Worm (Caenorhabditis elegans): ENCODE data around the gene H04D03.6.

Gene H04D03.6

DNA sequence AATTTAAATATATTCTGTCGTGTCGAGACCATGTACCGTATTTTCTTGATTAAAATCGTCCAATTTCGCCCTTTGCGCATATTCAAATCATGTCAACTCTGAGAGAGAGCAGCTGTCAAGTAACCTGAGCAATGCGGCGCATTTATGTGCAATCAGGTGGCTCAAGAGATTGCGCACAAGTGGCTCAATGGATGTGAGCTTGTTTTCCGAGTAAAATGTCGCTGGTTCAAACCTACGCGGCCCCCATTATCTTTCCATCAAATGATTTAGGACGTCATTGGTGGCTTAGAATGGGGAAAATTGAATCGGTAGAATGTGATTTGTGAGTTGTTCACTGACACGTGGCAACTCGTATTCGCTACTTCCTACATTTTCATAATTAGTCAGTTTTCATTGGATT, 6.6 kb downstream of the H04D03.6 start (continued):
- TF ChIP-seq elt-2 (tag; optimal IDR thresholded peaks at IDR 0.05): no peak
- TF ChIP-seq ahr-1 (tag; optimal IDR thresholded peaks at IDR 0.05): peak; percentile 27
- TF ChIP-seq unc-42 (tag; optimal IDR thresholded peaks at IDR 0.05): peak; percentile 2
- no peak for TF ChIP-seq unc-86 (tag; optimal IDR thresholded peaks at IDR 0.05)
- TF ChIP-seq sox-4 (tag; optimal IDR thresholded peaks at IDR 0.05): peak; percentile 49
- peak; percentile 26 for TF ChIP-seq K02D7.2 (tag; optimal IDR thresholded peaks at IDR 0.05)
- peak; percentile 66 for TF ChIP-seq hlh-30 (tag; optimal IDR thresholded peaks at IDR 0.05; ENCODE audit: insufficient read depth)
- no peak for TF ChIP-seq hlh-15 (tag; optimal IDR thresholded peaks at IDR 0.05)
- no peak for TF ChIP-seq pros-1 (tag; optimal IDR thresholded peaks at IDR 0.05)
- peak; percentile 67 for TF ChIP-seq pat-9 (tag; optimal IDR thresholded peaks at IDR 0.05)
- no peak for TF ChIP-seq ceh-9 (tag; optimal IDR thresholded peaks at IDR 0.05)
- no peak for TF ChIP-seq K09A11.1 (tag; optimal IDR thresholded peaks at IDR 0.05; ENCODE audit: insufficient read depth)
- TF ChIP-seq nhr-232 (tag; optimal IDR thresholded peaks at IDR 0.05): peak; percentile 41
- no peak for TF ChIP-seq eyg-1 (tag; optimal IDR thresholded peaks at IDR 0.05)
- TF ChIP-seq ama-1 (optimal IDR thresholded peaks at IDR 0.05): no peak
- peak; percentile 51 for TF ChIP-seq ceh-6 (GFP tag; optimal IDR thresholded peaks at IDR 0.05)

DNA sequence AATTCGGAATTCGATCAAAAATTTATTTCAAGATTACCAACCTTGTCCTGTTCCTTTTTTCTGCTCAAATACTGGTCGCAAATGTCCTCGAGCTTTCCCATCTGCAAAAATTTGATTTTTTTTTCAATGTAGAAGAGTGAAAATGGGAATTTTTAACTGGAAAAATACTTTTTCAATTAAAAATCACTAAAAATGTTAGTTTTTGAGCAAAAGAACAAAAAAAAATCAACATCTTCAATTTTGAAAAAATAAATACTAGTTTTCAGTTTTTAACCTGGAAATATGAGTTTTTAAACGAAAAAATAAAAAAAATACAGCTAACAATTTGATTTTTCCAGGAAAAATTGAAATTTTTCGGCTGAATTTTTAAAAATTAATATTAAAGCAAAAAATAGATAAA, 10.8 kb downstream of the H04D03.6 start, which contains the start of gene prp-3:
prp-3 (minus strand) TSS at position 101 of the 400 bp plus-strand sequence.
- TF ChIP-seq ets-4 (tag; optimal IDR thresholded peaks at IDR 0.05): no peak
- TF ChIP-seq K02D7.2 (tag; optimal IDR thresholded peaks at IDR 0.05): no peak
- TF ChIP-seq unc-42 (tag; optimal IDR thresholded peaks at IDR 0.05): no peak
- TF ChIP-seq hlh-15 (tag; optimal IDR thresholded peaks at IDR 0.05): no peak
- TF ChIP-seq ceh-6 (GFP tag; optimal IDR thresholded peaks at IDR 0.05): no peak
- no peak for TF ChIP-seq rnt-1 (tag; optimal IDR thresholded peaks at IDR 0.05)
- no peak for TF ChIP-seq ahr-1 (tag; optimal IDR thresholded peaks at IDR 0.05)
- no peak for TF ChIP-seq ceh-31 (tag; optimal IDR thresholded peaks at IDR 0.05)
- TF ChIP-seq ceh-14 (tag; optimal IDR thresholded peaks at IDR 0.05): no peak
- TF ChIP-seq unc-3 (GFP tag; conservative IDR thresholded peaks at IDR 0.05): no peak
- TF ChIP-seq unc-3 (tag; optimal IDR thresholded peaks at IDR 0.05): no peak
- TF ChIP-seq zip-5 (tag; optimal IDR thresholded peaks at IDR 0.05): no peak
- TF ChIP-seq fkh-10 (GFP tag; optimal IDR thresholded peaks at IDR 0.05): no peak
- TF ChIP-seq lim-6 (tag; optimal IDR thresholded peaks at IDR 0.05): no peak
- TF ChIP-seq ceh-22 (tag; optimal IDR thresholded peaks at IDR 0.05): no peak
- TF ChIP-seq nfya-1 (tag; optimal IDR thresholded peaks at IDR 0.05): no peak
- no peak for TF ChIP-seq unc-86 (tag; optimal IDR thresholded peaks at IDR 0.05)
- no peak for TF ChIP-seq ama-1 (optimal IDR thresholded peaks at IDR 0.05)
- no peak for TF ChIP-seq pax-1 (tag; optimal IDR thresholded peaks at IDR 0.05)
- no peak for TF ChIP-seq che-1 (tag; optimal IDR thresholded peaks at IDR 0.05)

DNA sequence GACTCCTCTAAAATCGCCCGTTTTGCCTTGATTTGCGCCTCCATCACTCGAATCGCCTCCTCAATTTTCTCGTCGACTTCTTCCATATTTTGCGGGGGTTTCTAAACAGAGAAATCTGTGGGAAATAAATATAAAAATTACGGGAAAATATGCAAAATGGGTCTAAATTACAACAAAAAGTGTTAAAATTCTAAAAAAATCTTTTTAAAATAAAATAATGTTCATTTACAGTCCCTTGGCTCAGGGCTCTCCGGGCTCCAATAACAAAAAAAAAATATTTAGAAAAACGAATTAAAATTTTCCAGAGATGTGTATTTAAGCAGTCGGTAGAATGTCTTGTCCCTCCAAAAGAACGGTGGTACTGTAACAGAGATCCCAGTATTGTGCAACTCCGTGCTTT, 14.8 kb downstream of the H04D03.6 start, which contains the start of gene M03C11.6:
M03C11.6 (minus strand) TSS at position 101 of the 400 bp plus-strand sequence.
- no peak for TF ChIP-seq ceh-31 (tag; optimal IDR thresholded peaks at IDR 0.05)
- no peak for TF ChIP-seq ets-4 (tag; optimal IDR thresholded peaks at IDR 0.05)
- TF ChIP-seq K09A11.1 (tag; optimal IDR thresholded peaks at IDR 0.05; ENCODE audit: insufficient read depth): no peak
- TF ChIP-seq K02D7.2 (tag; optimal IDR thresholded peaks at IDR 0.05): no peak
- no peak for TF ChIP-seq ceh-22 (tag; optimal IDR thresholded peaks at IDR 0.05)
- no peak for TF ChIP-seq ztf-16 (tag; optimal IDR thresholded peaks at IDR 0.05)
- TF ChIP-seq ceh-24 (tag; optimal IDR thresholded peaks at IDR 0.05): no peak
- no peak for TF ChIP-seq gmeb-2 (tag; optimal IDR thresholded peaks at IDR 0.05)
- no peak for TF ChIP-seq nfya-1 (tag; optimal IDR thresholded peaks at IDR 0.05)
- TF ChIP-seq ttx-3 (tag; optimal IDR thresholded peaks at IDR 0.05): no peak
- TF ChIP-seq ceh-30 (tag; optimal IDR thresholded peaks at IDR 0.05): no peak
- TF ChIP-seq Y22D7AL.16 (tag; optimal IDR thresholded peaks at IDR 0.05): no peak

DNA sequence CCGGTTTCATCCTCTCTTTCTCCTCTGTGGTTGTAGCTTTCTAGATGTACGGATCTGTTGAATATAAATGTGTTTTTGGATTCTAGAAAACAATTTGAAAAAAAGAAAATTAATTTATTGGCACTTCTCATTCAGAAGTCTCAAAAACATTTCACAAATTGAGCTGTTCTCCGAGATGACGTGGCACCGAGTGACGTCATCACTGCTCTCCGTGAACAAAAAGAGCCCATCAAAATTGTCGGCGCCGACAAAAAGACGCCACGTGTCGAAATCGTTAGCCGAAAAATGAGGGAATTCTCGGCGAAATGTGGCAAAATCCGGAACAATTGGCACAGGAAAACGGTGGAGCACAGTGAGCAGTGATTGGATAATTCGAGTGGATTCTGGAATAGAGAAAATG, 17.0 kb downstream of the H04D03.6 start:
- TF ChIP-seq nhr-11 (tag; optimal IDR thresholded peaks at IDR 0.05): no peak
- TF ChIP-seq pat-9 (tag; optimal IDR thresholded peaks at IDR 0.05): no peak
- TF ChIP-seq ttx-3 (tag; optimal IDR thresholded peaks at IDR 0.05): no peak
- TF ChIP-seq hlh-8 (tag; optimal IDR thresholded peaks at IDR 0.05): no peak
- no peak for TF ChIP-seq zip-5 (tag; optimal IDR thresholded peaks at IDR 0.05)
- TF ChIP-seq F13H6.1 (tag; optimal IDR thresholded peaks at IDR 0.05): no peak
- TF ChIP-seq fkh-6 (tag; optimal IDR thresholded peaks at IDR 0.05): no peak

All from whole organism, late embryonic.